Worm (Caenorhabditis elegans) whole organism, L3 larva: ENCODE results near the gene icd-1.
A peak's percentile ranks its signal among the peaks of the same experiment; 100 is the strongest.

Experiments used
- ZK546.5 ChIP-seq: sonication (generic microtip); optimal IDR thresholded peaks from 2 replicates; lab custom pipeline; 2017; ENCODE audit warnings: missing biosample characterization, missing genetic modification characterization
- aly-2 ChIP-seq: fragments of 150-350 bp; optimal IDR thresholded peaks from 2 replicates; lab custom pipeline; 2014; ENCODE audit warnings: missing biosample characterization, missing genetic modification characterization
- ama-1 ChIP-seq: fragments of 150-350 bp; optimal IDR thresholded peaks from 2 replicates; lab custom pipeline; 2018
- ceh-16 ChIP-seq: sonication (generic microtip); optimal IDR thresholded peaks from 2 replicates; lab custom pipeline; 2017; ENCODE audit warnings: missing biosample characterization, missing genetic modification characterization
- ceh-28 ChIP-seq: fragments of 150-350 bp; optimal IDR thresholded peaks from 2 replicates; lab custom pipeline; 2014; ENCODE audit warnings: missing biosample characterization, missing genetic modification reagents, missing genetic modification characterization
- ceh-82 ChIP-seq: fragments of 150-350 bp; optimal IDR thresholded peaks from 2 replicates; lab custom pipeline; 2014; ENCODE audit warnings: missing biosample characterization, missing genetic modification characterization
- ceh-9 ChIP-seq: sonication (generic microtip); optimal IDR thresholded peaks from 2 replicates; lab custom pipeline; 2018; ENCODE audit warnings: missing biosample characterization, missing genetic modification characterization
- daf-12 ChIP-seq: fragments of 150-350 bp; optimal IDR thresholded peaks from 2 replicates; lab custom pipeline; 2014; ENCODE audit warnings: missing biosample characterization, missing genetic modification reagents, missing genetic modification characterization
- egl-27 ChIP-seq: sonication (generic microtip); optimal IDR thresholded peaks from 4 replicates; lab custom pipeline; 2017; ENCODE audit warnings: missing biosample characterization, missing genetic modification reagents, missing genetic modification characterization
- egl-5 ChIP-seq: fragments of 150-350 bp; optimal IDR thresholded peaks from 2 replicates; lab custom pipeline; 2017; ENCODE audit warnings: missing biosample characterization, missing genetic modification reagents, missing genetic modification characterization, inconsistent platforms
- elt-2 ChIP-seq: sonication (generic microtip); optimal IDR thresholded peaks from 2 replicates; lab custom pipeline; 2016; ENCODE audit warnings: missing genetic modification reagents, mild to moderate bottlenecking, missing genetic modification characterization, missing compliant biosample characterization
- elt-3 ChIP-seq, 3 experiments: fragments of 150-350 bp in 1 of 3; sonication (generic microtip) in 2 of 3; optimal IDR thresholded peaks; 2 replicates in 2 of 3; 4 replicates in 1 of 3; lab custom pipeline; 2014 to 2017; ENCODE audit warnings: missing biosample characterization in 3 of 3, missing genetic modification characterization in 3 of 3
- fkh-10 ChIP-seq: sonication (generic microtip); optimal IDR thresholded peaks from 2 replicates; lab custom pipeline; 2017; ENCODE audit warnings: missing biosample characterization, missing genetic modification reagents, missing genetic modification characterization
- fkh-2 ChIP-seq: fragments of 150-350 bp; optimal IDR thresholded peaks from 2 replicates; lab custom pipeline; 2014; ENCODE audit warnings: missing biosample characterization, missing genetic modification reagents, missing genetic modification characterization
- fos-1 ChIP-seq: fragments of 150-350 bp; optimal IDR thresholded peaks from 2 replicates; lab custom pipeline; 2014; ENCODE audit warnings: missing biosample characterization, missing genetic modification characterization
- hmg-11 ChIP-seq: sonication (generic microtip); optimal IDR thresholded peaks from 2 replicates; lab custom pipeline; 2016; ENCODE audit warnings: missing genetic modification characterization, missing compliant biosample characterization
- jun-1 ChIP-seq: fragments of 150-350 bp; optimal IDR thresholded peaks from 2 replicates; lab custom pipeline; 2014; ENCODE audit warnings: missing biosample characterization, missing genetic modification reagents, missing genetic modification characterization
- mml-1 ChIP-seq: fragments of 150-350 bp; sonication (generic microtip); optimal IDR thresholded peaks from 3 replicates; lab custom pipeline; 2014; ENCODE audit warnings: missing biosample characterization, missing genetic modification characterization
- nfya-1 ChIP-seq: sonication (generic microtip); optimal IDR thresholded peaks from 2 replicates; lab custom pipeline; 2017; ENCODE audit warnings: missing genetic modification characterization, mild to moderate bottlenecking, missing compliant biosample characterization, antibody characterized with exemption, moderate library complexity; ENCODE audit not compliant: insufficient read depth
- nhr-23 ChIP-seq: fragments of 150-350 bp; optimal IDR thresholded peaks from 2 replicates; lab custom pipeline; 2014; ENCODE audit warnings: missing biosample characterization, missing genetic modification reagents, missing genetic modification characterization
- nhr-237 ChIP-seq: fragments of 150-350 bp; optimal IDR thresholded peaks from 2 replicates; lab custom pipeline; 2014; ENCODE audit warnings: missing biosample characterization, missing genetic modification characterization
- nhr-25 ChIP-seq: sonication (generic microtip); optimal IDR thresholded peaks from 2 replicates; lab custom pipeline; 2017; ENCODE audit warnings: missing biosample characterization, missing genetic modification characterization
- nhr-28 ChIP-seq: fragments of 150-350 bp; optimal IDR thresholded peaks from 2 replicates; lab custom pipeline; 2014; ENCODE audit warnings: missing biosample characterization, missing genetic modification characterization
- nhr-43 ChIP-seq: sonication (generic microtip); optimal IDR thresholded peaks from 2 replicates; lab custom pipeline; 2016; ENCODE audit warnings: mild to moderate bottlenecking, missing genetic modification characterization, missing compliant biosample characterization; ENCODE audit not compliant: poor library complexity, severe bottlenecking
- nhr-67 ChIP-seq: fragments of 150-350 bp; optimal IDR thresholded peaks from 2 replicates; lab custom pipeline; 2014; ENCODE audit warnings: missing biosample characterization, missing genetic modification characterization
- nhr-76 ChIP-seq: fragments of 150-350 bp; sonication (generic microtip); optimal IDR thresholded peaks from 5 replicates; lab custom pipeline; 2014; ENCODE audit warnings: missing biosample characterization, missing genetic modification characterization
- nhr-77 ChIP-seq: fragments of 150-350 bp; optimal IDR thresholded peaks from 2 replicates; lab custom pipeline; 2014; ENCODE audit warnings: missing biosample characterization, missing genetic modification characterization
- pha-4 ChIP-seq: fragments of 150-350 bp; optimal IDR thresholded peaks from 2 replicates; lab custom pipeline; 2014; ENCODE audit warnings: missing biosample characterization, missing genetic modification reagents, missing genetic modification characterization
- pqm-1 ChIP-seq: fragments of 150-350 bp; optimal IDR thresholded peaks from 2 replicates; lab custom pipeline; 2017; ENCODE audit warnings: missing biosample characterization, missing genetic modification characterization, inconsistent platforms
- skn-1 ChIP-seq: fragments of 150-350 bp; optimal IDR thresholded peaks from 2 replicates; lab custom pipeline; 2014; ENCODE audit warnings: missing biosample characterization, missing genetic modification characterization
- snpc-4 ChIP-seq: fragments of 150-350 bp; optimal IDR thresholded peaks from 2 replicates; lab custom pipeline; 2014; ENCODE audit warnings: missing biosample characterization, missing genetic modification characterization
- tbx-2 ChIP-seq: sonication (generic microtip); optimal IDR thresholded peaks from 2 replicates; lab custom pipeline; 2016; ENCODE audit warnings: mild to moderate bottlenecking, missing genetic modification characterization, missing compliant biosample characterization
- zag-1 ChIP-seq: fragments of 150-350 bp; optimal IDR thresholded peaks from 2 replicates; lab custom pipeline; 2014; ENCODE audit warnings: missing biosample characterization, missing genetic modification characterization
- ztf-11 ChIP-seq: fragments of 150-350 bp; optimal IDR thresholded peaks from 2 replicates; lab custom pipeline; 2014; ENCODE audit warnings: missing biosample characterization, missing genetic modification characterization
- ztf-4 ChIP-seq: fragments of 150-350 bp; optimal IDR thresholded peaks from 2 replicates; lab custom pipeline; 2014; ENCODE audit warnings: missing biosample characterization, missing genetic modification characterization

Gene icd-1

ce11 chrII:6594151-6594550 is 5.7 kb upstream of the icd-1 start, which contains the start of gene aipr-1:
TSS of gene aipr-1 (minus strand) at chrII:6594251.
- no peak for TF ChIP-seq daf-12 (tag; lab: Kevin White, UChicago)
- no peak for TF ChIP-seq fkh-2 (tag; lab: Kevin White, UChicago)
- TF ChIP-seq elt-2 (tag; lab: Kevin White, UChicago): no peak
- TF ChIP-seq ceh-16 (tag; lab: Kevin White, UChicago): no peak
- TF ChIP-seq egl-5 (tag; lab: Kevin White, UChicago): no peak
- TF ChIP-seq tbx-2 (tag; lab: Kevin White, UChicago): no peak
- TF ChIP-seq nhr-237 (tag; lab: Kevin White, UChicago): no peak
- no peak for TF ChIP-seq nhr-67 (tag; lab: Kevin White, UChicago)
- no peak for TF ChIP-seq hmg-11 (tag; lab: Kevin White, UChicago)
- TF ChIP-seq nhr-77 (tag; lab: Kevin White, UChicago): no peak
- no peak for TF ChIP-seq ama-1 (lab: Kevin White, UChicago)
- no peak for TF ChIP-seq aly-2 (tag; lab: Kevin White, UChicago)
- no peak for TF ChIP-seq ztf-4 (tag; lab: Kevin White, UChicago)
- no peak for TF ChIP-seq pqm-1 (tag; lab: Kevin White, UChicago)
- no peak for TF ChIP-seq nhr-28 (tag; lab: Kevin White, UChicago)

ce11 chrII:6592251-6592650 is 3.8 kb upstream of the icd-1 start, which contains the start of gene C56C10.9:
TSS of gene C56C10.9 (minus strand) at chrII:6592351.
- TF ChIP-seq nhr-237 (tag; lab: Kevin White, UChicago) (no peak), fkh-10 (GFP tag; lab: Kevin White, UChicago) (no peak), nhr-67 (tag; lab: Kevin White, UChicago) (no peak)
- TF ChIP-seq, all 47 proteins: peak for 0

ce11 chrII:6591000-6591399 is 2.5 kb upstream of the icd-1 start:
- no peak for TF ChIP-seq fkh-10 (GFP tag; lab: Kevin White, UChicago)
- peak; percentile 70 for TF ChIP-seq ama-1 (lab: Kevin White, UChicago)
- no peak for TF ChIP-seq ceh-16 (tag; lab: Kevin White, UChicago)
- no peak for TF ChIP-seq mml-1
- no peak for TF ChIP-seq nfya-1
- TF ChIP-seq nhr-237 (tag; lab: Kevin White, UChicago): no peak
- no peak for TF ChIP-seq fos-1 (tag; lab: Kevin White, UChicago)

- TF ChIP-seq fos-1 (tag; lab: Kevin White, UChicago): peak; percentile 19
- peak; percentile 49 for TF ChIP-seq pqm-1 (tag; lab: Kevin White, UChicago)
- TF ChIP-seq nhr-25 (tag; lab: Kevin White, UChicago): no peak
- peak; percentile 21 for TF ChIP-seq pha-4 (tag; lab: Kevin White, UChicago)
- no peak for TF ChIP-seq nhr-76
- TF ChIP-seq, all 47 proteins: peak for 3
Observed at ce11 chrII:6589408-6589807, 953 bp upstream of the icd-1 start, which contains the start of gene vps-32.1. TSS of gene vps-32.1 (plus strand) at chrII:6589708.

ce11 chrII:6587264-6587870 is 1.1 kb downstream of the icd-1 start, which contains the start of gene C56C10.7:
TSS of gene C56C10.7 (minus strand) at chrII:6587575.
- TF ChIP-seq ZK546.5 (tag; lab: Kevin White, UChicago): no peak
- no peak for TF ChIP-seq fos-1 (tag; lab: Kevin White, UChicago)
- peak; percentile 16 for TF ChIP-seq elt-2 (tag; lab: Kevin White, UChicago)
- peak; percentile 58 for TF ChIP-seq nhr-77 (tag; lab: Kevin White, UChicago)
- TF ChIP-seq nhr-25 (tag; lab: Kevin White, UChicago): peak; percentile 26

- TF ChIP-seq nhr-28 (tag; lab: Kevin White, UChicago): no peak
- no peak for TF ChIP-seq ceh-28
- TF ChIP-seq skn-1: no peak
- no peak for TF ChIP-seq daf-12 (tag; lab: Kevin White, UChicago)
- no peak for TF ChIP-seq nhr-23 (tag; lab: Kevin White, UChicago)
- no peak for TF ChIP-seq egl-27 (tag; lab: Kevin White, UChicago)
- TF ChIP-seq ceh-82 (tag; lab: Kevin White, UChicago): no peak
- no peak for TF ChIP-seq ama-1 (lab: Kevin White, UChicago)
- TF ChIP-seq elt-3 (tag; optimal IDR thresholded peaks at IDR 0.05; lab: Kevin White, UChicago): no peak
- TF ChIP-seq ztf-11 (tag; lab: Kevin White, UChicago): no peak
- no peak for TF ChIP-seq zag-1 (tag; lab: Kevin White, UChicago)
- no peak for TF ChIP-seq jun-1
- no peak for TF ChIP-seq nhr-43 (tag; lab: Kevin White, UChicago)
- no peak for TF ChIP-seq ceh-9 (tag; lab: Kevin White, UChicago)
- no peak for TF ChIP-seq pha-4 (tag; lab: Kevin White, UChicago)
- TF ChIP-seq fkh-2 (tag; lab: Kevin White, UChicago): no peak
- no peak for TF ChIP-seq hmg-11 (tag; lab: Kevin White, UChicago)
- TF ChIP-seq snpc-4 (tag; lab: Kevin White, UChicago): no peak
- TF ChIP-seq, all 47 proteins: peak for 0
Observed at ce11 chrII:6582758-6583157, 5.7 kb downstream of the icd-1 start, which contains the start of gene C56C10.4. TSS of gene C56C10.4 (plus strand) at chrII:6583058.
